Worm (Caenorhabditis elegans) whole organism, L4 larva: ENCODE data around the gene sek-1.

ENCODE experiments used
- F26F4.8 ChIP-seq: fragments of 200-800 bp; sonication (Bioruptor generic); conservative IDR thresholded peaks from 2 replicates; pipeline ENCODE4 v1.3.6; 2022; ENCODE audit warnings: missing genetic modification characterization, missing compliant biosample characterization
- T20F7.1 ChIP-seq: fragments of 200-800 bp; sonication (Bioruptor generic); optimal IDR thresholded peaks from 2 replicates; lab custom pipeline; 2018; ENCODE audit warnings: mild to moderate bottlenecking, missing genetic modification characterization, missing compliant biosample characterization
- Y105C5A.15 ChIP-seq: fragments of 200-800 bp; sonication (Bioruptor generic); IDR thresholded peaks from 2 replicates; pipeline ENCODE4 v1.3.6; 2022; ENCODE audit warnings: missing genetic modification characterization, missing compliant biosample characterization
- Y48G9A.11 ChIP-seq: fragments of 200-800 bp; sonication (Bioruptor generic); IDR thresholded peaks from 2 replicates; pipeline ENCODE4 v1.3.6; 2022; ENCODE audit warnings: missing genetic modification reagents, missing genetic modification characterization, missing compliant biosample characterization
- Y5F2A.4 ChIP-seq: fragments of 200-800 bp; sonication (Bioruptor generic); optimal IDR thresholded peaks from 2 replicates; lab custom pipeline; 2018; ENCODE audit warnings: mild to moderate bottlenecking, missing genetic modification characterization, missing compliant biosample characterization
- Y75B8A.6 ChIP-seq: fragments of 200-800 bp; sonication (Bioruptor generic); IDR thresholded peaks from 2 replicates; pipeline ENCODE4 v1.3.6; 2022; ENCODE audit warnings: missing genetic modification reagents, missing genetic modification characterization, missing compliant biosample characterization
- aha-1 ChIP-seq: fragments of 150-350 bp; peaks from one replicate; lab custom pipeline; 2014; ENCODE audit warnings: missing biosample characterization, missing genetic modification characterization
- ceh-20 ChIP-seq: fragments of 200-800 bp; sonication (Bioruptor generic); IDR thresholded peaks from 2 replicates; pipeline ENCODE4 v1.3.6; 2022; ENCODE audit warnings: missing genetic modification reagents, missing genetic modification characterization, missing compliant biosample characterization
- ceh-44 ChIP-seq: fragments of 200-800 bp; sonication (Bioruptor generic); IDR thresholded peaks from 2 replicates; pipeline ENCODE4 v1.3.6; 2022; ENCODE audit warnings: missing genetic modification reagents, missing genetic modification characterization, missing compliant biosample characterization
- ces-1 ChIP-seq: fragments of 150-350 bp; sonication (generic microtip); optimal IDR thresholded peaks from 4 replicates; lab custom pipeline; 2014; ENCODE audit warnings: missing biosample characterization, missing genetic modification reagents, missing genetic modification characterization
- ctbp-1 ChIP-seq: fragments of 200-800 bp; sonication (Bioruptor generic); IDR thresholded peaks from 2 replicates; pipeline ENCODE4 v1.3.6; 2022; ENCODE audit warnings: missing genetic modification reagents, missing genetic modification characterization, missing compliant biosample characterization
- daf-12 ChIP-seq: fragments of 150-350 bp; optimal IDR thresholded peaks from 2 replicates; lab custom pipeline; 2014; ENCODE audit warnings: missing biosample characterization, missing genetic modification reagents, missing genetic modification characterization
- daf-16 ChIP-seq, 3 experiments: sonication (generic microtip); optimal IDR thresholded peaks; 2 replicates each; lab custom pipeline; 2016 to 2017; ENCODE audit warnings: missing genetic modification characterization in 3 of 3, missing genetic modification reagents in 3 of 3, mild to moderate bottlenecking in 2 of 3, missing compliant biosample characterization in 2 of 3, missing biosample characterization in 1 of 3, moderate library complexity in 1 of 3
- daf-19 ChIP-seq: fragments of 200-800 bp; sonication (Bioruptor generic); conservative IDR thresholded peaks from 2 replicates; pipeline ENCODE4 v1.3.6; 2022; ENCODE audit warnings: missing genetic modification characterization, missing compliant biosample characterization
- dmd-6 ChIP-seq: fragments of 200-800 bp; sonication (Bioruptor generic); IDR thresholded peaks from 2 replicates; pipeline ENCODE4 v1.3.6; 2022; ENCODE audit warnings: missing genetic modification reagents, missing genetic modification characterization, missing compliant biosample characterization
- dmd-9 ChIP-seq: fragments of 200-800 bp; sonication (Bioruptor generic); IDR thresholded peaks from 2 replicates; pipeline ENCODE4 v1.3.6; 2022; ENCODE audit warnings: missing genetic modification reagents, missing genetic modification characterization, missing compliant biosample characterization
- dpl-1 ChIP-seq: fragments of 150-350 bp; optimal IDR thresholded peaks from 2 replicates; lab custom pipeline; 2014; ENCODE audit warnings: missing biosample characterization, missing genetic modification reagents, missing genetic modification characterization
- duxl-1 ChIP-seq: sonication (generic microtip); optimal IDR thresholded peaks from 2 replicates; lab custom pipeline; 2016; ENCODE audit warnings: mild to moderate bottlenecking, missing genetic modification characterization, moderate library complexity, missing compliant biosample characterization; ENCODE audit not compliant: poor library complexity
- dve-1 ChIP-seq: sonication (generic microtip); optimal IDR thresholded peaks from 2 replicates; lab custom pipeline; 2017; ENCODE audit warnings: antibody characterized with exemption, mild to moderate bottlenecking, missing genetic modification characterization, missing compliant biosample characterization; ENCODE audit not compliant: insufficient read depth
- fkh-10 ChIP-seq: fragments of 150-350 bp; optimal IDR thresholded peaks from 2 replicates; lab custom pipeline; 2014; ENCODE audit warnings: missing biosample characterization, missing genetic modification reagents, missing genetic modification characterization
- gei-8 ChIP-seq: fragments of 200-800 bp; sonication (Bioruptor generic); optimal IDR thresholded peaks from 2 replicates; lab custom pipeline; 2018; ENCODE audit warnings: mild to moderate bottlenecking, missing genetic modification characterization, missing compliant biosample characterization
- hif-1 ChIP-seq, 2 experiments: sonication (generic microtip); optimal IDR thresholded peaks; 2 replicates each; lab custom pipeline; 2016 to 2017; ENCODE audit warnings: missing compliant biosample characterization in 2 of 2, missing genetic modification characterization in 2 of 2, missing genetic modification reagents in 2 of 2, missing genotype in 2 of 2, mild to moderate bottlenecking in 1 of 2
- hmg-1.1 ChIP-seq: fragments of 200-800 bp; sonication (Bioruptor generic); IDR thresholded peaks from 2 replicates; pipeline ENCODE4 v1.3.6; 2022; ENCODE audit warnings: missing genetic modification reagents, missing genetic modification characterization, missing compliant biosample characterization
- lin-1 ChIP-seq: fragments of 200-800 bp; sonication (Bioruptor generic); IDR thresholded peaks from 2 replicates; pipeline ENCODE4 v1.3.6; 2022; ENCODE audit warnings: missing genetic modification reagents, missing genetic modification characterization, missing compliant biosample characterization
- lin-15B ChIP-seq: fragments of 150-350 bp; sonication (generic microtip); optimal IDR thresholded peaks from 3 replicates; lab custom pipeline; 2014; ENCODE audit warnings: missing biosample characterization, missing genetic modification characterization
- lin-29 ChIP-seq: fragments of 200-800 bp; sonication (Bioruptor generic); IDR thresholded peaks from 2 replicates; pipeline ENCODE4 v1.3.6; 2022; ENCODE audit warnings: missing genetic modification reagents, missing genetic modification characterization, missing compliant biosample characterization
- lir-3 ChIP-seq: sonication (generic microtip); optimal IDR thresholded peaks from 2 replicates; lab custom pipeline; 2016; ENCODE audit warnings: mild to moderate bottlenecking, missing genetic modification characterization, missing compliant biosample characterization
- lsy-2 ChIP-seq, 2 experiments: fragments of 150-350 bp in 1 of 2; sonication (generic microtip) in 1 of 2; optimal IDR thresholded peaks; 2 replicates each; lab custom pipeline; 2014 to 2017; ENCODE audit warnings: missing biosample characterization in 2 of 2, missing genetic modification characterization in 2 of 2
- madf-5 ChIP-seq, 2 experiments: fragments of 200-800 bp; sonication (Bioruptor generic); IDR thresholded peaks; 2 replicates each; pipeline ENCODE4 v1.3.6; 2022; ENCODE audit warnings: missing compliant biosample characterization in 2 of 2, missing genetic modification characterization in 2 of 2
- madf-9 ChIP-seq: fragments of 200-800 bp; sonication (Bioruptor generic); conservative IDR thresholded peaks from 2 replicates; pipeline ENCODE4 v1.3.6; 2022; ENCODE audit warnings: missing genetic modification reagents, missing genetic modification characterization, missing compliant biosample characterization
- mdl-1 ChIP-seq, 2 experiments: fragments of 150-350 bp in 1 of 2; sonication (generic microtip) in 1 of 2; optimal IDR thresholded peaks; 2 replicates each; lab custom pipeline; 2014 to 2017; ENCODE audit warnings: missing biosample characterization in 2 of 2, missing genetic modification characterization in 2 of 2
- mes-2 ChIP-seq: sonication (generic microtip); optimal IDR thresholded peaks from 2 replicates; lab custom pipeline; 2016; ENCODE audit warnings: missing genotype, mild to moderate bottlenecking, missing genetic modification characterization, missing compliant biosample characterization; ENCODE audit not compliant: poor library complexity, severe bottlenecking
- mxl-2 ChIP-seq: fragments of 200-800 bp; sonication (Bioruptor generic); conservative IDR thresholded peaks from 2 replicates; pipeline ENCODE4 v1.3.6; 2022; ENCODE audit warnings: missing genetic modification reagents, missing genetic modification characterization, missing compliant biosample characterization
- mxl-3 ChIP-seq: fragments of 200-800 bp; sonication (Bioruptor generic); optimal IDR thresholded peaks from 2 replicates; lab custom pipeline; 2018; ENCODE audit warnings: mild to moderate bottlenecking, missing genetic modification characterization, missing compliant biosample characterization
- nhr-102 ChIP-seq: sonication (generic microtip); optimal IDR thresholded peaks from 2 replicates; lab custom pipeline; 2016; ENCODE audit warnings: mild to moderate bottlenecking, missing genetic modification characterization, moderate library complexity, missing compliant biosample characterization
- nhr-11 ChIP-seq: fragments of 150-350 bp; optimal IDR thresholded peaks from 2 replicates; lab custom pipeline; 2014; ENCODE audit warnings: missing biosample characterization, missing genetic modification characterization
- nhr-25 ChIP-seq: sonication (generic microtip); optimal IDR thresholded peaks from 2 replicates; lab custom pipeline; 2017; ENCODE audit warnings: missing genetic modification characterization, mild to moderate bottlenecking, missing compliant biosample characterization, antibody characterized with exemption, moderate library complexity, borderline replicate concordance; ENCODE audit not compliant: insufficient read depth
- nhr-28 ChIP-seq: fragments of 150-350 bp; optimal IDR thresholded peaks from 2 replicates; lab custom pipeline; 2014; ENCODE audit warnings: missing biosample characterization, missing genetic modification characterization
- nhr-42 ChIP-seq: fragments of 200-800 bp; sonication (Bioruptor generic); IDR thresholded peaks from 2 replicates; pipeline ENCODE4 v1.3.6; 2022; ENCODE audit warnings: missing genetic modification characterization, missing compliant biosample characterization
- snpc-1.2 ChIP-seq: fragments of 200-800 bp; sonication (Bioruptor generic); IDR thresholded peaks from 2 replicates; pipeline ENCODE4 v1.3.6; 2022; ENCODE audit warnings: missing genetic modification reagents, missing genetic modification characterization, missing compliant biosample characterization
- spr-3 ChIP-seq: fragments of 200-800 bp; sonication (Bioruptor generic); optimal IDR thresholded peaks from 2 replicates; lab custom pipeline; 2018; ENCODE audit warnings: mild to moderate bottlenecking, missing genetic modification characterization, missing compliant biosample characterization
- tag-97 ChIP-seq: fragments of 200-800 bp; sonication (Bioruptor generic); IDR thresholded peaks from 2 replicates; pipeline ENCODE4 v1.3.6; 2022; ENCODE audit warnings: missing genetic modification characterization, missing compliant biosample characterization
- unc-62 ChIP-seq, 3 experiments: fragments of 150-350 bp in 1 of 3; sonication (generic microtip); optimal IDR thresholded peaks in 2 of 3; peaks in 1 of 3; 1 replicate in 1 of 3; 2 replicates in 2 of 3; lab custom pipeline; 2014 to 2017; ENCODE audit warnings: missing biosample characterization in 3 of 3, missing genetic modification characterization in 3 of 3, missing genetic modification reagents in 3 of 3, missing genotype in 1 of 3
- zfp-3 ChIP-seq: fragments of 200-800 bp; sonication (Bioruptor generic); conservative IDR thresholded peaks from 2 replicates; pipeline ENCODE4 v1.3.6; 2022; ENCODE audit warnings: missing genetic modification reagents, missing genetic modification characterization, missing compliant biosample characterization
- ztf-7 ChIP-seq: fragments of 150-350 bp; optimal IDR thresholded peaks from 2 replicates; lab custom pipeline; 2014; ENCODE audit warnings: missing biosample characterization, missing genetic modification characterization

Gene sek-1

ce11 chrX:7816434-7816974 lies at the start of gene sek-1, which contains the start of gene R03G5.6:
sek-1 (plus strand) TSS chrX:7816734.
R03G5.6 (minus strand) TSS chrX:7816924.
- TF ChIP-seq Y75B8A.6 (GFP tag; lab: Robert Waterston, UW) (no peak), lsy-2 (tag; optimal IDR thresholded peaks at IDR 0.05; lab: Kevin White, UChicago) (no peak), aha-1 (tag; lab: Kevin White, UChicago) (no peak), madf-5 (GFP tag; IDR thresholded peaks at IDR 0.05; lab: Robert Waterston, UW) (no peak), T20F7.1 (GFP tag; lab: Kevin White, UChicago) (no peak), dpl-1 (GFP tag; lab: Kevin White, UChicago) (no peak), daf-19 (GFP tag; lab: Robert Waterston, UW) (no peak), mxl-2 (GFP tag; lab: Robert Waterston, UW) (no peak), Y105C5A.15 (GFP tag; lab: Robert Waterston, UW) (no peak), lin-15B (tag; lab: Kevin White, UChicago) (no peak), duxl-1 (no peak), fkh-10 (GFP tag; lab: Kevin White, UChicago) (no peak)

- TF ChIP-seq nhr-25 (tag; lab: Kevin White, UChicago): no peak
- peak; percentile 57 for TF ChIP-seq mes-2 (tag; lab: Kevin White, UChicago)
- TF ChIP-seq lir-3 (tag; lab: Kevin White, UChicago): peak; percentile 19
- TF ChIP-seq snpc-1.2 (GFP tag; lab: Robert Waterston, UW): peak; percentile 81
- TF ChIP-seq lin-1 (GFP tag; lab: Robert Waterston, UW): no peak
- TF ChIP-seq nhr-28 (tag; lab: Kevin White, UChicago): peak; percentile 23
- peak; percentile 18; the same call in 1 of the 2 replicates for TF ChIP-seq madf-9
- peak; percentile 21; the same call in 1 of the 2 replicates for TF ChIP-seq dmd-6 (GFP tag; lab: Robert Waterston, UW)
- peak; percentile 59; the same call in 1 of the 2 replicates for TF ChIP-seq daf-19 (GFP tag; lab: Robert Waterston, UW)
- peak; percentile 56; the same call in 1 of the 2 replicates for TF ChIP-seq Y48G9A.11 (GFP tag; lab: Robert Waterston, UW)
- TF ChIP-seq tag-97 (GFP tag; lab: Robert Waterston, UW): no peak
- peak in 1 of 2 experiments; percentile 38 for TF ChIP-seq mdl-1 (tag; optimal IDR thresholded peaks at IDR 0.05; lab: Kevin White, UChicago)
- TF ChIP-seq ceh-44 (GFP tag; lab: Robert Waterston, UW): 0 out of 2 replicates have a peak, but pooled peaks have one; percentile 38
- peak; percentile 68 for TF ChIP-seq hmg-1.1 (GFP tag; lab: Robert Waterston, UW)
- TF ChIP-seq zfp-3 (GFP tag; lab: Robert Waterston, UW): no peak
- peak; percentile 8 for TF ChIP-seq dve-1
- no peak for TF ChIP-seq hif-1 (tag; optimal IDR thresholded peaks at IDR 0.05; lab: Kevin White, UChicago)
- peak; percentile 41 for TF ChIP-seq Y5F2A.4 (GFP tag; lab: Kevin White, UChicago)
- TF ChIP-seq lin-29 (GFP tag; lab: Robert Waterston, UW): no peak
- TF ChIP-seq mxl-3 (GFP tag; lab: Kevin White, UChicago): peak; percentile 13
- TF ChIP-seq spr-3: no peak
- TF ChIP-seq daf-16 (GFP tag; optimal IDR thresholded peaks at IDR 0.05; lab: Kevin White, UChicago): peak; percentile 19 to 76
- TF ChIP-seq daf-16 (tag; optimal IDR thresholded peaks at IDR 0.05; lab: Kevin White, UChicago): peak; percentile 68
- no peak for TF ChIP-seq nhr-42 (GFP tag; lab: Robert Waterston, UW)
- TF ChIP-seq unc-62 (GFP tag; optimal IDR thresholded peaks at IDR 0.05 in 1 of 2; lab: Kevin White, UChicago): peak in 1 of 2 experiments; percentile 93
- no peak for TF ChIP-seq unc-62 (tag; optimal IDR thresholded peaks at IDR 0.05; lab: Kevin White, UChicago)
- no peak for TF ChIP-seq daf-12 (tag; lab: Kevin White, UChicago)
- TF ChIP-seq F26F4.8 (GFP tag; lab: Robert Waterston, UW): peak; percentile 50; the same call in 1 of the 2 replicates
- no peak for TF ChIP-seq dmd-9 (GFP tag; lab: Robert Waterston, UW)
- TF ChIP-seq ceh-20 (GFP tag; lab: Robert Waterston, UW): no peak
- TF ChIP-seq nhr-11: no peak
- peak; percentile 62 for TF ChIP-seq nhr-102 (tag; lab: Kevin White, UChicago)
- 0 out of 2 replicates have a peak, but pooled peaks have one; percentile 62 for TF ChIP-seq ctbp-1 (GFP tag; lab: Robert Waterston, UW)
- TF ChIP-seq ces-1: no peak
- TF ChIP-seq ztf-7 (tag; lab: Kevin White, UChicago): no peak
- TF ChIP-seq gei-8 (GFP tag; lab: Kevin White, UChicago): peak; percentile 3
Observed at ce11 chrX:7773714-7774318, 42.7 kb upstream of the sek-1 start.
